Worm (Caenorhabditis elegans) whole organism, L4 larva: ENCODE measurements around the gene R07E4.3.

Experiments
- F26F4.8 ChIP-seq: fragments of 200-800 bp; sonication (Bioruptor generic); conservative IDR thresholded peaks from 2 replicates; pipeline ENCODE4 v1.3.6; 2022; ENCODE audit warnings: missing genetic modification characterization, missing compliant biosample characterization
- F44E2.7 ChIP-seq: fragments of 200-800 bp; sonication (Bioruptor generic); IDR thresholded peaks from 2 replicates; pipeline ENCODE4 v2.1.2; 2022; ENCODE audit warnings: missing genetic modification characterization, missing compliant biosample characterization
- T26A8.4 ChIP-seq: fragments of 200-800 bp; sonication (Bioruptor generic); IDR thresholded peaks from 2 replicates; pipeline ENCODE4 v1.3.6; 2022; ENCODE audit warnings: missing genetic modification characterization, missing compliant biosample characterization
- aha-1 ChIP-seq: fragments of 150-350 bp; peaks from one replicate; lab custom pipeline; 2014; ENCODE audit warnings: missing biosample characterization, missing genetic modification characterization
- ceh-32 ChIP-seq: sonication (generic microtip); optimal IDR thresholded peaks from 2 replicates; lab custom pipeline; 2016; ENCODE audit warnings: mild to moderate bottlenecking, missing genetic modification characterization, missing compliant biosample characterization; ENCODE audit not compliant: poor library complexity
- ceh-44 ChIP-seq: fragments of 200-800 bp; sonication (Bioruptor generic); IDR thresholded peaks from 2 replicates; pipeline ENCODE4 v1.3.6; 2022; ENCODE audit warnings: missing genetic modification reagents, missing genetic modification characterization, missing compliant biosample characterization
- ctbp-1 ChIP-seq: fragments of 200-800 bp; sonication (Bioruptor generic); IDR thresholded peaks from 2 replicates; pipeline ENCODE4 v1.3.6; 2022; ENCODE audit warnings: missing genetic modification reagents, missing genetic modification characterization, missing compliant biosample characterization
- daf-16 ChIP-seq, 3 experiments: sonication (generic microtip); optimal IDR thresholded peaks; 2 replicates each; lab custom pipeline; 2016 to 2017; ENCODE audit warnings: missing genetic modification characterization in 3 of 3, missing genetic modification reagents in 3 of 3, mild to moderate bottlenecking in 2 of 3, missing compliant biosample characterization in 2 of 3, missing biosample characterization in 1 of 3, moderate library complexity in 1 of 3
- fkh-10 ChIP-seq: fragments of 150-350 bp; optimal IDR thresholded peaks from 2 replicates; lab custom pipeline; 2014; ENCODE audit warnings: missing biosample characterization, missing genetic modification reagents, missing genetic modification characterization
- fos-1 ChIP-seq: fragments of 150-350 bp; optimal IDR thresholded peaks from 2 replicates; lab custom pipeline; 2014; ENCODE audit warnings: missing biosample characterization, missing genetic modification characterization
- hif-1 ChIP-seq, 2 experiments: sonication (generic microtip); optimal IDR thresholded peaks; 2 replicates each; lab custom pipeline; 2016 to 2017; ENCODE audit warnings: missing compliant biosample characterization in 2 of 2, missing genetic modification characterization in 2 of 2, missing genetic modification reagents in 2 of 2, missing genotype in 2 of 2, mild to moderate bottlenecking in 1 of 2
- lim-7 ChIP-seq: fragments of 200-800 bp; sonication (Bioruptor generic); IDR thresholded peaks from 2 replicates; pipeline ENCODE4 v1.3.6; 2022; ENCODE audit warnings: missing genetic modification characterization, missing compliant biosample characterization
- lin-13 ChIP-seq: fragments of 150-350 bp; optimal IDR thresholded peaks from 2 replicates; lab custom pipeline; 2014; ENCODE audit warnings: missing biosample characterization, missing genetic modification reagents, missing genetic modification characterization
- lir-3 ChIP-seq: sonication (generic microtip); optimal IDR thresholded peaks from 2 replicates; lab custom pipeline; 2016; ENCODE audit warnings: mild to moderate bottlenecking, missing genetic modification characterization, missing compliant biosample characterization
- lsy-2 ChIP-seq, 2 experiments: fragments of 150-350 bp in 1 of 2; sonication (generic microtip) in 1 of 2; optimal IDR thresholded peaks; 2 replicates each; lab custom pipeline; 2014 to 2017; ENCODE audit warnings: missing biosample characterization in 2 of 2, missing genetic modification characterization in 2 of 2
- nhr-10 ChIP-seq: fragments of 150-350 bp; optimal IDR thresholded peaks from 2 replicates; lab custom pipeline; 2014; ENCODE audit warnings: missing biosample characterization, missing genetic modification characterization
- nhr-237 ChIP-seq: sonication (generic microtip); optimal IDR thresholded peaks from 2 replicates; lab custom pipeline; 2017; ENCODE audit warnings: missing biosample characterization, missing genetic modification characterization
- nhr-6 ChIP-seq: fragments of 150-350 bp; optimal IDR thresholded peaks from 2 replicates; lab custom pipeline; 2014; ENCODE audit warnings: missing biosample characterization, missing genetic modification characterization
- rbr-2 ChIP-seq: sonication (generic microtip); optimal IDR thresholded peaks from 2 replicates; lab custom pipeline; 2016; ENCODE audit warnings: missing genotype, missing genetic modification characterization, missing compliant biosample characterization
- set-16 ChIP-seq: fragments of 200-800 bp; sonication (Bioruptor generic); IDR thresholded peaks from 2 replicates; pipeline ENCODE4 v1.3.6; 2022; ENCODE audit warnings: missing genetic modification reagents, missing genetic modification characterization, missing compliant biosample characterization
- snpc-1.2 ChIP-seq: fragments of 200-800 bp; sonication (Bioruptor generic); IDR thresholded peaks from 2 replicates; pipeline ENCODE4 v1.3.6; 2022; ENCODE audit warnings: missing genetic modification reagents, missing genetic modification characterization, missing compliant biosample characterization
- spr-1 ChIP-seq: sonication (generic microtip); optimal IDR thresholded peaks from 2 replicates; lab custom pipeline; 2016; ENCODE audit warnings: mild to moderate bottlenecking, missing genetic modification characterization, missing compliant biosample characterization
- spr-3 ChIP-seq: fragments of 200-800 bp; sonication (Bioruptor generic); optimal IDR thresholded peaks from 2 replicates; lab custom pipeline; 2018; ENCODE audit warnings: mild to moderate bottlenecking, missing genetic modification characterization, missing compliant biosample characterization
- tag-97 ChIP-seq: fragments of 200-800 bp; sonication (Bioruptor generic); IDR thresholded peaks from 2 replicates; pipeline ENCODE4 v1.3.6; 2022; ENCODE audit warnings: missing genetic modification characterization, missing compliant biosample characterization
- tra-1 ChIP-seq: fragments of 200-800 bp; sonication (Bioruptor generic); IDR thresholded peaks from 2 replicates; pipeline ENCODE4 v1.3.6; 2022; ENCODE audit warnings: missing genetic modification reagents, missing genetic modification characterization, missing compliant biosample characterization
- unc-62 ChIP-seq, 3 experiments: fragments of 150-350 bp in 1 of 3; sonication (generic microtip); optimal IDR thresholded peaks in 2 of 3; peaks in 1 of 3; 1 replicate in 1 of 3; 2 replicates in 2 of 3; lab custom pipeline; 2014 to 2017; ENCODE audit warnings: missing biosample characterization in 3 of 3, missing genetic modification characterization in 3 of 3, missing genetic modification reagents in 3 of 3, missing genotype in 1 of 3
- vab-7 ChIP-seq: fragments of 200-800 bp; sonication (Bioruptor generic); IDR thresholded peaks from 2 replicates; pipeline ENCODE4 v1.3.6; 2022; ENCODE audit warnings: missing genetic modification reagents, missing genetic modification characterization, missing compliant biosample characterization
- zag-1 ChIP-seq: fragments of 150-350 bp; optimal IDR thresholded peaks from 2 replicates; lab custom pipeline; 2014; ENCODE audit warnings: missing biosample characterization, missing genetic modification characterization
- ztf-7 ChIP-seq: fragments of 150-350 bp; optimal IDR thresholded peaks from 2 replicates; lab custom pipeline; 2014; ENCODE audit warnings: missing biosample characterization, missing genetic modification characterization

The R07E4.3 gene

DNA sequence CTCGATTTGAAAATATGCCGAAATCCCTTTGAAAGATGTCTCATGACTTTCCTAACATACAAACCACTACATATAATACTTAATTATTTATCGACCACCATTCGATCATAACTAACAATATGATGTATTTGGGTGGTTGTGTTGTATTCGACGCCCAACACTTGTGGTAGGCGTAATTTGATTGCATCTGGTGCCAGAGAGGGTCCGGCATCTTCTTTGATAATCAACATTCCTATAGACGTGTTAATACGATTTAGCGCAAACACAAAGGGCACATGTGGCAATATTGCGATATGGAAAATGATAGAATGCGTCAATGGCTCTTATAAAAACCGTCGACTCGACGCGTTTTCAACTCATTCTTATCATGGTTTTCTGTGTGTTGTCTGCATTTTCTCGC is 49.4 kb upstream of the R07E4.3 start:
- TF ChIP-seq set-16 (GFP tag; lab: Robert Waterston, UW) (no peak), F44E2.7 (no peak), unc-62 (GFP tag; optimal IDR thresholded peaks at IDR 0.05 in 1 of 2; lab: Kevin White, UChicago) (peak in 1 of 2 experiments; percentile 86), unc-62 (tag; optimal IDR thresholded peaks at IDR 0.05; lab: Kevin White, UChicago) (no peak)

DNA sequence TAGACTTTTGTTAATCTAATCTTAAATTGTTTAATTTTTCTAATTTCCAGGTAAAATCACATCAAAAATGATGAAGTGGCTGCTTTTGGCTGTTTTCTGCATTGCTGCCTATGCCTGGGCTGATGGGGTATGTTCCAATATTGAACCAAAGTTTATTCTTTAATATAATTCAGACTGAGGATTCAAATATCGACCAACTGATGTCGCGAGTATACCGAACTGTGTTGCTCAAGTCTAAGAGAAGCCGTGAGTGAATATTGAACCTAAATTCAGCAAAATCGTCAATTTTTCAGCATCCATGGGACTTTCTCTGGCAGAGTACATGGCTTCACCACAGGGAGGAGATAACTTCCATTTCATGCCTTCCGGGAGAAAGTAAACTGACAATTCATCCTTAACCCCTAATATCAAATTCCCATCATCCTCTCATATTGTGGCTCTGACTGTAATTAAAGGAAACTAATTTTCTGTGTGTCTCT is 48.6 kb upstream of the R07E4.3 start, which contains the start of gene nlp-49:
Gene nlp-49 (plus strand): TSS at position 51 of the 479 bp plus-strand sequence.
- TF ChIP-seq lin-13 (GFP tag; lab: Kevin White, UChicago): no peak
- peak; percentile 97 for TF ChIP-seq aha-1
- peak in 1 of 2 experiments; percentile 40 for TF ChIP-seq unc-62 (GFP tag; optimal IDR thresholded peaks at IDR 0.05 in 1 of 2; lab: Kevin White, UChicago)
- TF ChIP-seq unc-62 (tag; optimal IDR thresholded peaks at IDR 0.05; lab: Kevin White, UChicago): no peak

DNA sequence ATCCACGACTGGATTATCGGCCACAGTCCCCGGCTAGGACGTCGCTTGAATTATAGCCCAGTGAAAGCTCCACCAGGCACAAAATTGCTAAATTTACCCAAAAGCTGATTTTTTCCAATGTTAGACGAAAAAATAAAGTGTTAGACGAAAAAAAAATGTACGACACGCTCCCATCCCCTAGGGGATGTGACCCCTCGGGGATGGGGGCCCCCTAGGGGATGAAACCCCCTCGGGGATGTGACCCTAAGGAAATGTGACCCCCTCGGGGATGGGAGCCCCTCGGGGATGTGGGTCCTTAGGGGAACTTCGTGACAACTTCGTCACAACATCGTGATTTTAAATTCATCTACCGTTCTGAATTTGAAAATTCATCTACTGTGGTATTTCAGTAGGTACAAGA is 47.5 kb upstream of the R07E4.3 start:
- TF ChIP-seq tra-1 (GFP tag; lab: Robert Waterston, UW) (0 out of 2 replicates have a peak, but pooled peaks have one; percentile 9), snpc-1.2 (GFP tag; lab: Robert Waterston, UW) (0 out of 2 replicates have a peak, but pooled peaks have one; percentile 13), fos-1 (no peak), set-16 (GFP tag; lab: Robert Waterston, UW) (peak; percentile 71)
- TF ChIP-seq, all 104 proteins: peak for 3

DNA sequence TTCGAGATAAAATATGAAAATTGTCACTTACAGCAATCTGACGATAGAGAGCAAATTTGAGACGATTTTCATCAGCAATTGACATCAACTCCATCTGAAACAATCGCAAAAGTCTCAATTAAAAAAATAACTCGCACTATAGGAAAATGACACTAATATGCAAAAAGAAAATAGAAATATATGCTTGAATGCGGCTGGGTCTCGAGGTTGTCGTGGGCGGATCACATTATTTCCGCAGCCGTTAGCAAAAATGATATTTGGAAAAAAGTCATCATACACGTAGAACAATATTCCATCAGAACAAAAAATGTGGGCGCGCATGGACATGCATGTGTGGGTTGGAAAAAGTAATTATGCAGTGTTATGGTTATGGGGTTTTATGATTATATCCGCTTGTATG is 36.0 kb upstream of the R07E4.3 start, which contains the start of gene Y23B4A.1:
Gene Y23B4A.1 (minus strand): TSS at position 101 of the 400 bp plus-strand sequence.
- TF ChIP-seq nhr-10 (tag; lab: Kevin White, UChicago): no peak
- no peak for TF ChIP-seq lsy-2 (tag; optimal IDR thresholded peaks at IDR 0.05; lab: Kevin White, UChicago)
- no peak for TF ChIP-seq ceh-32 (tag; lab: Kevin White, UChicago)
- TF ChIP-seq fkh-10: no peak
- no peak for TF ChIP-seq nhr-6 (tag; lab: Kevin White, UChicago)
- TF ChIP-seq set-16 (GFP tag; lab: Robert Waterston, UW): no peak
- TF ChIP-seq spr-3 (GFP tag; lab: Kevin White, UChicago): no peak
- no peak for TF ChIP-seq lir-3 (tag; lab: Kevin White, UChicago)
- no peak for TF ChIP-seq rbr-2 (tag; lab: Kevin White, UChicago)
- no peak for TF ChIP-seq unc-62 (GFP tag; optimal IDR thresholded peaks at IDR 0.05 in 1 of 2; lab: Kevin White, UChicago)
- no peak for TF ChIP-seq unc-62 (tag; optimal IDR thresholded peaks at IDR 0.05; lab: Kevin White, UChicago)
- TF ChIP-seq T26A8.4 (GFP tag; lab: Robert Waterston, UW): no peak
- no peak for TF ChIP-seq tag-97 (GFP tag; lab: Robert Waterston, UW)
- TF ChIP-seq zag-1 (tag; lab: Kevin White, UChicago): no peak

DNA sequence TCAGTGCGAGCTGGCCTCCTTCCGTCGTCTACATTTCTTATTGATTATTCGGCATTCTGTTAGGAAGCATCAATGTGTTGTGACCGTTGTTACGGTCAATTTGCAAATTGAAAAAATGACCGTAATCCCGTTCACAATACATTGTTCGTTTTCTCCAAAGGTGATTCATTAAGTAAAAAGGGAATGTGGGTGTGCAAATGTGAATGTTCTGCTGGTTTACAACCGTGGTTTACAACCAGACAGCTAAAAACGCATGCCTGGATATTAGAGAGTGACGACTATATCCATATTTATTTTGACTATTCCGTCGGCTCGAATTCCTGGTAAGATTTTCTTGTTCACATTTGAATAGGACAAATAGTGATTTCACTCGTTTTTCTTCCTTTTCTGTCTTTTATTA is 34.2 kb upstream of the R07E4.3 start, which contains the start of gene capa-1:
Gene capa-1 (plus strand): TSS at position 301 of the 400 bp plus-strand sequence.
- TF ChIP-seq ctbp-1 (GFP tag; lab: Robert Waterston, UW) (no peak), set-16 (GFP tag; lab: Robert Waterston, UW) (no peak), lsy-2 (tag; optimal IDR thresholded peaks at IDR 0.05; lab: Kevin White, UChicago) (no peak), hif-1 (tag; optimal IDR thresholded peaks at IDR 0.05; lab: Kevin White, UChicago) (no peak), nhr-237 (tag; lab: Kevin White, UChicago) (no peak), daf-16 (GFP tag; optimal IDR thresholded peaks at IDR 0.05; lab: Kevin White, UChicago) (no peak), daf-16 (tag; optimal IDR thresholded peaks at IDR 0.05; lab: Kevin White, UChicago) (no peak), tag-97 (GFP tag; lab: Robert Waterston, UW) (no peak), lim-7 (GFP tag; lab: Robert Waterston, UW) (no peak), aha-1 (no peak), ztf-7 (tag; lab: Kevin White, UChicago) (no peak), F44E2.7 (no peak), F26F4.8 (GFP tag; lab: Robert Waterston, UW) (no peak), ceh-44 (GFP tag; lab: Robert Waterston, UW) (no peak), spr-1 (tag; lab: Kevin White, UChicago) (no peak), vab-7 (no peak)
- TF ChIP-seq, all 104 proteins: peak for 0
